Worm (Caenorhabditis elegans): Measurements from ENCODE around the gene bir-1.

Gene bir-1

DNA sequence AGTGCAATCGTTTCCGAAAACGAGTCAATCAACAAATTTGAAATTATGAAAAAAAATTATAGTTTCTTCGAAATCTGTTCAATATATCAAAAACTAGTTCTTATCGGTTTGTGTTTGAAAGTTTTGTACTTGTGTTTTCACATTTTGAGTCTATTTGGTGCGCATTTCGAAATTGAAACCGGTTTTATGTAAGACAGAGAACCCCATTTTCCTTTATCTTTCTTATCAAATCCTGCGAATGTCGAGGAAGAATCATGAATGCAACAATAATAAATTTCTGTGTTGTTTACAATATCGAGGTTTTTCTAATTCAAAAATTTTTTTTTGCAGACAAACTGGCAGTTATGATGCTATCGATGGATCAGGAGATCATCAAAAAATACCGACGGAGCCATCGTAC is 38.6 kb downstream of the bir-1 start:
- TF ChIP-seq swsn-7 (tag; optimal IDR thresholded peaks at IDR 0.05) (no peak), efl-1 (optimal IDR thresholded peaks at IDR 0.05) (no peak), efl-1 (GFP tag; optimal IDR thresholded peaks at IDR 0.05 in 1 of 2) (peak in 1 of 2 experiments; percentile 58), efl-3 (GFP tag; optimal IDR thresholded peaks at IDR 0.05) (no peak), nhr-28 (tag; optimal IDR thresholded peaks at IDR 0.05) (no peak), lsy-2 (tag; optimal IDR thresholded peaks at IDR 0.05) (peak in 1 of 2 experiments; percentile 3), unc-98 (GFP tag; IDR thresholded peaks at IDR 0.05) (no peak), ceh-63 (GFP tag; optimal IDR thresholded peaks at IDR 0.05) (no peak), isw-1 (GFP tag; IDR thresholded peaks at IDR 0.05) (no peak), nhr-85 (tag) (peak; percentile 67), mef-2 (tag; optimal IDR thresholded peaks at IDR 0.05) (no peak), nhr-76 (tag; optimal IDR thresholded peaks at IDR 0.05) (no peak), egl-27 (tag; optimal IDR thresholded peaks at IDR 0.05) (no peak), vab-15 (tag; optimal IDR thresholded peaks at IDR 0.05) (no peak), aly-2 (tag; optimal IDR thresholded peaks at IDR 0.05) (no peak), grh-1 (GFP tag; IDR thresholded peaks at IDR 0.05) (peak; percentile 69), egl-13 (tag; optimal IDR thresholded peaks at IDR 0.05) (no peak), C34B4.2 (tag; optimal IDR thresholded peaks at IDR 0.05) (no peak), pag-3 (tag; optimal IDR thresholded peaks at IDR 0.05; ENCODE audit: borderline replicate concordance, insufficient read depth) (no peak), fkh-4 (tag; optimal IDR thresholded peaks at IDR 0.05; ENCODE audit: borderline replicate concordance) (no peak), sox-4 (tag; optimal IDR thresholded peaks at IDR 0.05) (no peak), ces-1 (GFP tag; optimal IDR thresholded peaks at IDR 0.05) (no peak), ama-1 (optimal IDR thresholded peaks at IDR 0.05) (no peak), skn-1 (tag; optimal IDR thresholded peaks at IDR 0.05) (no peak), ztf-4 (tag; optimal IDR thresholded peaks at IDR 0.05) (no peak), lin-14 (GFP tag; optimal IDR thresholded peaks at IDR 0.05) (peak; percentile 45), mab-9 (GFP tag; IDR thresholded peaks at IDR 0.05) (no peak), unc-86 (tag; optimal IDR thresholded peaks at IDR 0.05) (no peak), nhr-47 (tag; optimal IDR thresholded peaks at IDR 0.05) (no peak), fkh-8 (tag; optimal IDR thresholded peaks at IDR 0.05) (no peak), unc-62 (GFP tag; optimal IDR thresholded peaks at IDR 0.05) (no peak), pqm-1 (tag; optimal IDR thresholded peaks at IDR 0.05) (no peak), ets-5 (GFP tag; IDR thresholded peaks at IDR 0.05) (no peak), unc-30 (tag; optimal IDR thresholded peaks at IDR 0.05) (no peak), irx-1 (tag; optimal IDR thresholded peaks at IDR 0.05) (no peak), elt-2 (tag; optimal IDR thresholded peaks at IDR 0.05) (no peak), hlh-4 (tag; optimal IDR thresholded peaks at IDR 0.05) (no peak), sup-37 (GFP tag; optimal IDR thresholded peaks at IDR 0.05) (no peak), blmp-1 (tag; optimal IDR thresholded peaks at IDR 0.05) (peak; percentile 58), lin-15B (tag; optimal IDR thresholded peaks at IDR 0.05) (no peak), elt-3 (tag; optimal IDR thresholded peaks at IDR 0.05) (peak in 4 of 6 experiments; percentile 20 to 93 (median 28))

DNA sequence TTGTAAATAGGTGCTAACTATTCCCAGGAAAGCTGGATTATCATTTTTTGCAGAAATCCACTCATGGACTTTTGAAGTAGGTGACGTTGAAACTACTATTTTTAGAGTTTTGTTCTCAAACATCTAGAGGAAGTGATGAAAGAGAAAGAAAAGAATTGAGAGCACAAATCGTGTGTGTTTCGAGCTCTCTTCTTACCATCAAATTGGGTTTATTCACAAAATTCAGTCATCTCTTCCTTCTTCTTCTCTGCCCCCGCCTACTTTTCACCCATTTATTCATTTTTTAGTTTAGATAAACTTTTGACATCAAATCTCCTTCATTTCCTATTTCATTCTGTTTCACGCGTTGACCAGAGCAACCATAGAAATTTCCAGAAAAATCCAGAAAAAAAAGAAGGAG is 42.6 kb downstream of the bir-1 start, which contains the start of gene W05E10.2:
Gene W05E10.2, plus strand, starts transcription at position 301 of the 400 bp plus-strand sequence.
- TF ChIP-seq irx-1 (tag; optimal IDR thresholded peaks at IDR 0.05) (no peak), mdl-1 (tag; optimal IDR thresholded peaks at IDR 0.05) (no peak), grh-1 (GFP tag; IDR thresholded peaks at IDR 0.05) (no peak), lin-14 (GFP tag; optimal IDR thresholded peaks at IDR 0.05) (peak; percentile 25), fkh-10 (GFP tag; optimal IDR thresholded peaks at IDR 0.05) (peak; percentile 15), nhr-20 (tag; optimal IDR thresholded peaks at IDR 0.05) (no peak), dsc-1 (tag; optimal IDR thresholded peaks at IDR 0.05) (peak; percentile 59)
